Worm (Caenorhabditis elegans) whole organism, L1 larva: ENCODE measurements around the gene inx-7.
A peak's percentile ranks its signal among the peaks of the same experiment; 100 is the strongest.

Experiments
- C16A3.4 ChIP-seq: fragments of 150-350 bp; optimal IDR thresholded peaks from 2 replicates; lab custom pipeline; 2014; ENCODE audit warnings: missing biosample characterization, missing genetic modification characterization
- ama-1 ChIP-seq: fragments of 150-350 bp; optimal IDR thresholded peaks from 2 replicates; lab custom pipeline; 2014
- ets-5 ChIP-seq: fragments of 200-800 bp; sonication (Bioruptor generic); IDR thresholded peaks from 2 replicates; pipeline ENCODE4 v1.3.6; 2022; ENCODE audit warnings: missing genetic modification characterization, missing compliant biosample characterization
- lin-15B ChIP-seq: fragments of 150-350 bp; sonication (generic microtip); optimal IDR thresholded peaks from 3 replicates; lab custom pipeline; 2014; ENCODE audit warnings: missing biosample characterization, missing genetic modification characterization
- lsy-2 ChIP-seq, 2 experiments: fragments of 150-350 bp; optimal IDR thresholded peaks; 2 replicates each; lab custom pipeline; 2014; ENCODE audit warnings: missing biosample characterization in 2 of 2, missing genetic modification characterization in 2 of 2
- mdl-1 ChIP-seq, 2 experiments: fragments of 150-350 bp; optimal IDR thresholded peaks; 2 replicates each; lab custom pipeline; 2014 to 2017; ENCODE audit warnings: missing biosample characterization in 2 of 2, missing genetic modification characterization in 2 of 2, inconsistent platforms in 1 of 2
- nhr-19 ChIP-seq: fragments of 200-800 bp; sonication (Bioruptor generic); conservative IDR thresholded peaks from 2 replicates; pipeline ENCODE4 v1.3.6; 2022; ENCODE audit warnings: missing genetic modification characterization, missing compliant biosample characterization
- nhr-90 ChIP-seq: sonication (generic microtip); optimal IDR thresholded peaks from 2 replicates; lab custom pipeline; 2016; ENCODE audit warnings: mild to moderate bottlenecking, missing genetic modification characterization, missing compliant biosample characterization; ENCODE audit not compliant: poor library complexity
- sptf-1 ChIP-seq: fragments of 150-350 bp; optimal IDR thresholded peaks from 2 replicates; lab custom pipeline; 2014; ENCODE audit warnings: missing biosample characterization, missing genetic modification characterization
- zip-4 ChIP-seq: fragments of 200-800 bp; sonication (Bioruptor generic); optimal IDR thresholded peaks from 2 replicates; lab custom pipeline; 2018; ENCODE audit warnings: mild to moderate bottlenecking, missing genetic modification characterization, moderate library complexity, missing compliant biosample characterization
- ztf-11 ChIP-seq, 2 experiments: sonication (generic microtip); optimal IDR thresholded peaks; 2 replicates each; lab custom pipeline; 2016 to 2017; ENCODE audit warnings: missing genetic modification characterization in 2 of 2, missing biosample characterization in 1 of 2, missing compliant biosample characterization in 1 of 2
- ztf-4 ChIP-seq: fragments of 150-350 bp; optimal IDR thresholded peaks from 2 replicates; lab custom pipeline; 2014; ENCODE audit warnings: missing biosample characterization, missing genetic modification characterization

- TF ChIP-seq ztf-11 (tag; optimal IDR thresholded peaks at IDR 0.05; lab: Kevin White, UChicago) (no peak), lin-15B (tag; lab: Kevin White, UChicago) (peak; percentile 7), zip-4 (no peak), ets-5 (GFP tag; lab: Robert Waterston, UW) (no peak), lsy-2 (tag; optimal IDR thresholded peaks at IDR 0.05; lab: Kevin White, UChicago) (peak; percentile 81 to 97), mdl-1 (tag; optimal IDR thresholded peaks at IDR 0.05; lab: Kevin White, UChicago) (peak in 1 of 2 experiments; percentile 27), sptf-1 (no peak), C16A3.4 (tag; lab: Kevin White, UChicago) (peak; percentile 75), ama-1 (lab: Kevin White, UChicago) (no peak), nhr-19 (GFP tag; lab: Robert Waterston, UW) (no peak; the same call in 1 of the 2 replicates), nhr-90 (tag; lab: Kevin White, UChicago) (peak; percentile 20), ztf-4 (tag; lab: Kevin White, UChicago) (no peak)
These were observed 1.2 kb upstream of the inx-7 start, which contains the start of gene rps-25 for ce11 chrIV:5947555-5948151.
